Worm (Caenorhabditis elegans) whole organism, L1 larva: ENCODE results near the gene ZK666.15.

Experiments used
- C16A3.4 ChIP-seq: fragments of 150-350 bp; optimal IDR thresholded peaks from 2 replicates; lab custom pipeline; 2014; ENCODE audit warnings: missing biosample characterization, missing genetic modification characterization
- C34B4.2 ChIP-seq: sonication (generic microtip); optimal IDR thresholded peaks from 2 replicates; lab custom pipeline; 2017; ENCODE audit warnings: mild to moderate bottlenecking, missing genetic modification characterization, missing compliant biosample characterization
- F16B12.6 ChIP-seq: fragments of 150-350 bp; optimal IDR thresholded peaks from 2 replicates; lab custom pipeline; 2014; ENCODE audit warnings: missing biosample characterization, missing genetic modification characterization
- alr-1 ChIP-seq: fragments of 200-800 bp; sonication (Bioruptor generic); optimal IDR thresholded peaks from 2 replicates; lab custom pipeline; 2018; ENCODE audit warnings: borderline replicate concordance, mild to moderate bottlenecking, missing genetic modification characterization, missing compliant biosample characterization
- aly-2 ChIP-seq: fragments of 150-350 bp; optimal IDR thresholded peaks from 2 replicates; lab custom pipeline; 2014; ENCODE audit warnings: missing biosample characterization, missing genetic modification characterization
- ama-1 ChIP-seq: fragments of 150-350 bp; optimal IDR thresholded peaks from 2 replicates; lab custom pipeline; 2014
- blmp-1 ChIP-seq: fragments of 150-350 bp; optimal IDR thresholded peaks from 2 replicates; lab custom pipeline; 2014; ENCODE audit warnings: missing biosample characterization, missing genetic modification characterization
- ceh-82 ChIP-seq, 3 experiments: fragments of 150-350 bp in 1 of 3; sonication (generic microtip) in 2 of 3; optimal IDR thresholded peaks; 2 replicates each; lab custom pipeline; 2014 to 2017; ENCODE audit warnings: missing biosample characterization in 3 of 3, missing genetic modification characterization in 3 of 3
- ceh-90 ChIP-seq: sonication (generic microtip); optimal IDR thresholded peaks from 2 replicates; lab custom pipeline; 2016; ENCODE audit warnings: missing genetic modification characterization, missing compliant biosample characterization
- dsc-1 ChIP-seq: sonication (generic microtip); optimal IDR thresholded peaks from 2 replicates; lab custom pipeline; 2016; ENCODE audit warnings: mild to moderate bottlenecking, missing genetic modification characterization, missing compliant biosample characterization
- elt-3 ChIP-seq, 6 experiments: fragments of 150-350 bp in 1 of 6; sonication (generic microtip); optimal IDR thresholded peaks; 2 replicates each; lab custom pipeline; 2017 to 2018; ENCODE audit warnings: missing biosample characterization in 6 of 6, missing genetic modification characterization in 6 of 6, inconsistent platforms in 1 of 6
- ets-5 ChIP-seq: fragments of 200-800 bp; sonication (Bioruptor generic); IDR thresholded peaks from 2 replicates; pipeline ENCODE4 v1.3.6; 2022; ENCODE audit warnings: missing genetic modification characterization, missing compliant biosample characterization
- fkh-10 ChIP-seq: sonication (generic microtip); optimal IDR thresholded peaks from 2 replicates; lab custom pipeline; 2017; ENCODE audit warnings: missing biosample characterization, missing genetic modification reagents, missing genetic modification characterization
- fkh-4 ChIP-seq: sonication (generic microtip); optimal IDR thresholded peaks from 2 replicates; lab custom pipeline; 2016; ENCODE audit warnings: missing compliant biosample characterization, missing genetic modification characterization, borderline replicate concordance
- fos-1 ChIP-seq: fragments of 150-350 bp; optimal IDR thresholded peaks from 2 replicates; lab custom pipeline; 2014; ENCODE audit warnings: missing biosample characterization, missing genetic modification characterization
- hpl-2 ChIP-seq: fragments of 150-350 bp; optimal IDR thresholded peaks from 2 replicates; lab custom pipeline; 2014; ENCODE audit warnings: missing biosample characterization, missing genetic modification reagents, missing genetic modification characterization
- isw-1 ChIP-seq: fragments of 200-800 bp; sonication (Bioruptor generic); IDR thresholded peaks from 2 replicates; pipeline ENCODE4 v1.3.6; 2022; ENCODE audit warnings: missing genetic modification characterization, missing compliant biosample characterization
- jun-1 ChIP-seq: fragments of 150-350 bp; optimal IDR thresholded peaks from 2 replicates; lab custom pipeline; 2014; ENCODE audit warnings: missing biosample characterization, missing genetic modification reagents, missing genetic modification characterization
- lin-14 ChIP-seq: fragments of 200-800 bp; sonication (Bioruptor generic); optimal IDR thresholded peaks from 2 replicates; lab custom pipeline; 2018; ENCODE audit warnings: mild to moderate bottlenecking, missing genetic modification characterization, moderate library complexity, missing compliant biosample characterization
- lin-35 ChIP-seq, 2 experiments: fragments of 150-350 bp; optimal IDR thresholded peaks; 2 replicates each; lab custom pipeline; 2014; ENCODE audit warnings: missing biosample characterization in 2 of 2, missing genetic modification characterization in 2 of 2, missing genetic modification reagents in 2 of 2
- nhr-11 ChIP-seq: fragments of 150-350 bp; optimal IDR thresholded peaks from 2 replicates; lab custom pipeline; 2014; ENCODE audit warnings: missing biosample characterization, missing genetic modification characterization
- nhr-12 ChIP-seq: sonication (generic microtip); optimal IDR thresholded peaks from 2 replicates; lab custom pipeline; 2017; ENCODE audit warnings: missing biosample characterization, missing genetic modification characterization
- nhr-20 ChIP-seq: sonication (generic microtip); optimal IDR thresholded peaks from 2 replicates; lab custom pipeline; 2016; ENCODE audit warnings: mild to moderate bottlenecking, missing genetic modification characterization, missing compliant biosample characterization
- nhr-28 ChIP-seq: fragments of 150-350 bp; optimal IDR thresholded peaks from 2 replicates; lab custom pipeline; 2014; ENCODE audit warnings: missing biosample characterization, missing genetic modification characterization
- nhr-71 ChIP-seq: sonication (generic microtip); optimal IDR thresholded peaks from 2 replicates; lab custom pipeline; 2016; ENCODE audit warnings: mild to moderate bottlenecking, missing genetic modification characterization, moderate library complexity, missing compliant biosample characterization
- nhr-90 ChIP-seq: sonication (generic microtip); optimal IDR thresholded peaks from 2 replicates; lab custom pipeline; 2016; ENCODE audit warnings: mild to moderate bottlenecking, missing genetic modification characterization, missing compliant biosample characterization; ENCODE audit not compliant: poor library complexity
- pag-3 ChIP-seq: sonication (generic microtip); optimal IDR thresholded peaks from 2 replicates; lab custom pipeline; 2017; ENCODE audit warnings: missing genetic modification characterization, mild to moderate bottlenecking, missing compliant biosample characterization, antibody characterized with exemption, borderline replicate concordance; ENCODE audit not compliant: insufficient read depth
- pax-3 ChIP-seq: fragments of 200-800 bp; sonication (Bioruptor generic); optimal IDR thresholded peaks from 2 replicates; lab custom pipeline; 2018; ENCODE audit warnings: mild to moderate bottlenecking, missing genetic modification characterization, moderate library complexity, missing compliant biosample characterization
- rnt-1 ChIP-seq: sonication (generic microtip); optimal IDR thresholded peaks from 2 replicates; lab custom pipeline; 2016; ENCODE audit warnings: mild to moderate bottlenecking, missing genetic modification characterization, moderate library complexity, missing compliant biosample characterization
- skn-1 ChIP-seq: fragments of 150-350 bp; optimal IDR thresholded peaks from 2 replicates; lab custom pipeline; 2014; ENCODE audit warnings: missing biosample characterization, missing genetic modification characterization
- sox-4 ChIP-seq: sonication (generic microtip); optimal IDR thresholded peaks from 2 replicates; lab custom pipeline; 2016; ENCODE audit warnings: missing genetic modification characterization, missing compliant biosample characterization
- tlp-1 ChIP-seq: fragments of 150-350 bp; optimal IDR thresholded peaks from 2 replicates; lab custom pipeline; 2014; ENCODE audit warnings: missing biosample characterization, missing genetic modification characterization
- unc-30 ChIP-seq: sonication (generic microtip); optimal IDR thresholded peaks from 2 replicates; lab custom pipeline; 2017; ENCODE audit warnings: missing biosample characterization, missing genetic modification characterization
- unc-86 ChIP-seq: sonication (generic microtip); optimal IDR thresholded peaks from 2 replicates; lab custom pipeline; 2016; ENCODE audit warnings: missing genetic modification characterization, missing compliant biosample characterization
- ztf-11 ChIP-seq, 2 experiments: sonication (generic microtip); optimal IDR thresholded peaks; 2 replicates each; lab custom pipeline; 2016 to 2017; ENCODE audit warnings: missing genetic modification characterization in 2 of 2, missing biosample characterization in 1 of 2, missing compliant biosample characterization in 1 of 2

The ZK666.15 gene

DNA sequence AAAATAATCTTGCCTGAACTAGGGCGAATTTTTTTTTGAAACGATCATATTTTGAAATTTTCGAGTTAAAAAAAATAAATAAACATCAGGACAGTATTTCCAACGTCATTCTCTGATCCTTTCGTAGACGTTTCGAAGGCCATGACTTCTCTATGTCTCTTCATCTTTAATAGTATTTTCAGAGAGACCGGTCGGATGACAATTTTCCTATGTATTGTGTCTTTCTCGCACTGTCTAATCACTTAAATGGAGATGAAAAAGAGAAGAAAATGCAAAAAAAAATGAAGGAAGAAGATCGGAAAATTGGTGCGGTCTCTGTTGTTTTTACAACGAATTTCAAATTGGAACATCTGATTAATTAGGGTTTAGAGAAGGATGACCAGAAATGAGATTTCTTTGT is 38.3 kb downstream of the ZK666.15 start (continued):
- peak; percentile 76 for TF ChIP-seq lin-14 (GFP tag; lab: Kevin White, UChicago)
- TF ChIP-seq ceh-82 (tag; optimal IDR thresholded peaks at IDR 0.05; lab: Kevin White, UChicago): no peak
- peak; percentile 3 for TF ChIP-seq nhr-90
- no peak for TF ChIP-seq ztf-11 (tag; optimal IDR thresholded peaks at IDR 0.05; lab: Kevin White, UChicago)
- TF ChIP-seq nhr-71 (tag; lab: Kevin White, UChicago): no peak
- TF ChIP-seq hpl-2 (GFP tag; lab: Kevin White, UChicago): no peak
- TF ChIP-seq F16B12.6 (tag; lab: Kevin White, UChicago): no peak
- no peak for TF ChIP-seq unc-86 (tag; lab: Kevin White, UChicago)
- no peak for TF ChIP-seq unc-30 (tag; lab: Kevin White, UChicago)
- no peak for TF ChIP-seq ama-1

DNA sequence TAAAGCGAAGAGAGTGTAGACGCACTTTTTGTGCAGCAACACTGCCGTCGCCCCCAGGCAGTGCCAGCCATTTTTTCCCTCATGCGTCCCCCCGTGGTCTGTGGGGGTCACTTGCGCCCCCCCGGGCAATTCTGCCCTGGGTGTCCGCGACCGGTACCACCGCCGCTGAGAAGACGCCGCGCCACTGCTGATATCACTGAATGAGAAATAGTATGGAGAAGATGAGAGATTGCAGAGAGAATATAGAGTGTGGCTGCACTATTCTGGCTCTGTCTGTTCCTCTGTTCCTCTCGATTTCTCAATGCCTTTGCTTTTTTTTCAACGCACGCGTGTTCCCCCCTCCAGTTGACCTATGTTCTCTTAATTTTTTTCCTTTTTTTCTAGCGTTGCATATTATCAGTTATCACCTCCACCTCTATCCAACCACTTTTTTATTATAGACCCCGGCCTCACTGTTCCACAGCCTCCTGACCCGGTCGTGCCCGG is 40.9 kb downstream of the ZK666.15 start, which contains the start of gene mab-10:
Gene mab-10, plus strand, starts transcription at position 436 of the 486 bp plus-strand sequence.
- TF ChIP-seq lin-14 (GFP tag; lab: Kevin White, UChicago) (peak; percentile 57), skn-1 (tag; lab: Kevin White, UChicago) (no peak), rnt-1 (tag; lab: Kevin White, UChicago) (peak; percentile 0)

DNA sequence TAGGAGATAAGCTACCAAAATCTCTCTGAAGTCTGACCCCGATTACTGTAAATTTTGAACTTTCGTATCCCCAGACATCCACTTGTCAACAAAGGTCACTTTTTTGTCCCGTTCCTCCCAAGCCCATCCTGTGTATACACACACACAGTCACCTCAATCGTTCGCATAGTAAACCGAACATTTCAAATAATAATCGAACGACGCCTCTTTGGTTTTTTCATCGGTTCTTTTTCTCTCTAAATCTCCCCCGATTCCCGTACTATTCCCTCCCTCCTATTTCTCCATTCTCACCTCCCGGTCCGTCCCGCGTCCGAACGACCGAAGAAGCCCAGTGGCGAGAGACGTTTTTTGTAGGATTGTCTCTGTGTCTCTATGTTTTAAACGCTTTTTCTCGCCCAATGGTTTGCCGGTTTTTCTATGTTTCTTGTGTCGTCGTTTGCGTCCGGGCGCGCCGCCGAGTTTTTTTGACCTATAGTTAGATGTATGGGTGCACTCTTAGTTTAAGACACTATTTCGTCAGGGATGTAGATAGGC is 42.4 kb downstream of the ZK666.15 start:
- TF ChIP-seq fkh-4 (tag; lab: Kevin White, UChicago) (no peak), jun-1 (tag; lab: Kevin White, UChicago) (no peak), fkh-10 (GFP tag; lab: Kevin White, UChicago) (no peak), lin-14 (GFP tag; lab: Kevin White, UChicago) (peak; percentile 12), blmp-1 (tag; lab: Kevin White, UChicago) (peak; percentile 31)
- TF ChIP-seq, all 84 proteins: peak for 2

ce11 chrII:10530907-10531306 is 44.1 kb downstream of the ZK666.15 start:
- no peak for TF ChIP-seq pag-3 (tag; lab: Kevin White, UChicago)
- TF ChIP-seq nhr-12: no peak
- TF ChIP-seq aly-2 (tag; lab: Kevin White, UChicago): no peak
- no peak for TF ChIP-seq fos-1 (tag; lab: Kevin White, UChicago)
- TF ChIP-seq elt-3 (tag; optimal IDR thresholded peaks at IDR 0.05; lab: Kevin White, UChicago): no peak
- TF ChIP-seq dsc-1: no peak
- TF ChIP-seq C16A3.4 (tag; lab: Kevin White, UChicago): no peak
- TF ChIP-seq nhr-20 (tag; lab: Kevin White, UChicago): no peak
- no peak for TF ChIP-seq nhr-90
- no peak for TF ChIP-seq nhr-28 (tag; lab: Kevin White, UChicago)
- TF ChIP-seq jun-1 (tag; lab: Kevin White, UChicago): no peak
- no peak for TF ChIP-seq fkh-4 (tag; lab: Kevin White, UChicago)
- TF ChIP-seq alr-1 (tag; lab: Kevin White, UChicago): no peak
- no peak for TF ChIP-seq C34B4.2 (tag; lab: Kevin White, UChicago)
- TF ChIP-seq nhr-11: no peak
- TF ChIP-seq tlp-1 (tag; lab: Kevin White, UChicago): no peak
- no peak for TF ChIP-seq hpl-2 (GFP tag; lab: Kevin White, UChicago)
- no peak for TF ChIP-seq blmp-1 (tag; lab: Kevin White, UChicago)
- TF ChIP-seq unc-30 (tag; lab: Kevin White, UChicago): no peak

- no peak for TF ChIP-seq lin-35 (GFP tag; optimal IDR thresholded peaks at IDR 0.05; lab: Kevin White, UChicago)
- TF ChIP-seq ceh-90 (tag; lab: Kevin White, UChicago): no peak
- TF ChIP-seq nhr-71 (tag; lab: Kevin White, UChicago): no peak
- no peak for TF ChIP-seq sox-4 (tag; lab: Kevin White, UChicago)
- TF ChIP-seq nhr-90: no peak
- no peak for TF ChIP-seq isw-1 (GFP tag; lab: Robert Waterston, UW)
- no peak for TF ChIP-seq rnt-1 (tag; lab: Kevin White, UChicago)
- TF ChIP-seq aly-2 (tag; lab: Kevin White, UChicago): no peak
- no peak for TF ChIP-seq pax-3 (tag; lab: Kevin White, UChicago)
- no peak for TF ChIP-seq nhr-28 (tag; lab: Kevin White, UChicago)
- no peak for TF ChIP-seq ets-5
- TF ChIP-seq C34B4.2 (tag; lab: Kevin White, UChicago): no peak
- no peak for TF ChIP-seq tlp-1 (tag; lab: Kevin White, UChicago)
These were observed 44.8 kb downstream of the ZK666.15 start for ce11 chrII:10531604-10532003.
